Fruit fly (Drosophila melanogaster): ENCODE results near the gene RabGGTa.

RabGGTa gene

dm6 chr3R:5175944-5176343 lies 48.1 kb downstream of the RabGGTa start:
- no peak for TF ChIP-seq Jra (GFP tag; optimal IDR thresholded peaks at IDR 0.05)
- peak; percentile 97 for TF ChIP-seq Dfd (GFP tag; optimal IDR thresholded peaks at IDR 0.05)
- TF ChIP-seq Dif (GFP tag; optimal IDR thresholded peaks at IDR 0.05; ENCODE audit: partially characterized antibody) = no peak

All from whole organism, wandering third instar larva.